Worm (Caenorhabditis elegans): ENCODE data around the gene T28D6.7.

DNA sequence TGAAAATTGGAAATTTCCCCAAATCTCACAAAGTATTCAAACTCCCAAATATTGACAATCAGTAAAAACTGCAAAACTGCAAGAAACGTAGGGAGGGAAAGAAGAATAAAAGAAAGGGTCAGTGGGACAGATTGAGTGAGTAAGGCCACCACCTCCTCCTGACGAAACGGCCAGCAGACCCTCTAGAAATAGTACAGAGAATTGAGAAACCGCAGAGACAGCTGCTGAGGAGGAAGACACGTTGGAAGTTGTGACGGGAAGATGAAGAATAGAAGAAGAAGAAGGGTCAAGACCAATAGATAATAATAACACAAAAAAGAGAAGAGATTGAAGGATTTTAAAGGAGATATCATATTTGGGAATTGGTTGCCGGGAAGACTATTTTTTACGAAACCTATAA is 34.3 kb upstream of the T28D6.7 start:
- TF ChIP-seq hlh-6 (tag; optimal IDR thresholded peaks at IDR 0.05) = no peak
- no peak for TF ChIP-seq pha-4 (tag; optimal IDR thresholded peaks at IDR 0.05)
- TF ChIP-seq elt-2 (tag; optimal IDR thresholded peaks at IDR 0.05) = no peak
- no peak for TF ChIP-seq tbx-2 (tag; optimal IDR thresholded peaks at IDR 0.05)
- TF ChIP-seq fax-1 (tag; optimal IDR thresholded peaks at IDR 0.05) = no peak
- TF ChIP-seq pax-1 (tag; optimal IDR thresholded peaks at IDR 0.05) = no peak
- no peak for TF ChIP-seq unc-42 (tag; optimal IDR thresholded peaks at IDR 0.05)
- no peak for TF ChIP-seq sox-2 (GFP tag; IDR thresholded peaks at IDR 0.05)
- TF ChIP-seq ceh-6 (GFP tag; optimal IDR thresholded peaks at IDR 0.05) = no peak
- no peak for TF ChIP-seq lin-11 (tag; optimal IDR thresholded peaks at IDR 0.05)
- no peak for TF ChIP-seq ref-2 (tag; optimal IDR thresholded peaks at IDR 0.05)
- TF ChIP-seq eyg-1 (tag; optimal IDR thresholded peaks at IDR 0.05) = no peak
- TF ChIP-seq fkh-10 (GFP tag; optimal IDR thresholded peaks at IDR 0.05) = no peak

Data from whole organism, late embryonic.